Comparison of ENCODE assay signal across 3 fruit fly cellular contexts in the genomic region with DNA sequence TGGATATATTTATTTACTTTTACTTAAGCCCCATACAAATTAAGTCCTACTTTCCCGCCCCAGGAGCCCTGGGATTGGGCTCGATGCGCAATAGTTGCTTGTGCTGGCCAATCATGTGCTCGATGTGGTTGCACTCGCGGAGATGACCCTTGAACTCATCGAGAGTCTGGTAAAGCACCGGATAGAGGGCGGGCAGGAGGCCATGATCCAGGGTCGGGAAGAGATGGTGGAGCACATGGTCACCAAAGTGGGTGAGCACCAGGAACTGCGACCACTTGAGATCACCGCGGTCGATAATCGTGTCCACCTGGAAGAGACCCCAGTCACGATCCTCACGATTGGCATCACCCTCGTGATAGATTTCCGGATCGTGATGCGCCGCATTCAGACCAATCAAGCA.
TF ChIP-seq lines count a peak whose summit lies in the region.

No protein-coding gene starts in this region.

- no peak for TF ChIP-seq CTCF in whole organism, embryonic (GFP tag; optimal IDR thresholded peaks at IDR 0.05; lab: Kevin White, UChicago)

TF ChIP-seq in whole organism, adult, 20 proteins besides CTCF, POLR2A, EP300 and RAD21:
- TF ChIP-seq ovo (GFP tag; optimal IDR thresholded peaks at IDR 0.05; lab: Kevin White, UChicago) (no peak), kay (GFP tag; lab: Kevin White, UChicago; ENCODE audit: borderline replicate concordance) (peak; percentile 2), Hr96 (GFP tag; optimal IDR thresholded peaks at IDR 0.05; lab: Kevin White, UChicago) (no peak), Crg-1 (GFP tag; optimal IDR thresholded peaks at IDR 0.05; lab: Kevin White, UChicago) (no peak), tj (GFP tag; optimal IDR thresholded peaks at IDR 0.05; lab: Kevin White, UChicago) (no peak), cic (GFP tag; optimal IDR thresholded peaks at IDR 0.05; lab: Kevin White, UChicago) (no peak), bab1 (GFP tag; optimal IDR thresholded peaks at IDR 0.05; lab: Kevin White, UChicago) (no peak)

TF ChIP-seq in whole organism, embryonic, 481 proteins besides CTCF, POLR2A, EP300 and RAD21:
- no peak for TF ChIP-seq dm (GFP tag; optimal IDR thresholded peaks at IDR 0.05; lab: Kevin White, UChicago)
- TF ChIP-seq CG15269 (tag; optimal IDR thresholded peaks at IDR 0.05; lab: Kevin White, UChicago), result no peak
- TF ChIP-seq CG5245 (GFP tag; optimal IDR thresholded peaks at IDR 0.05; lab: Kevin White, UChicago), result no peak
- no peak for TF ChIP-seq Chrac-16 (GFP tag; optimal IDR thresholded peaks at IDR 0.05; lab: Kevin White, UChicago)
- no peak for TF ChIP-seq CG7928 (GFP tag; optimal IDR thresholded peaks at IDR 0.05; lab: Kevin White, UChicago)
- TF ChIP-seq seq (GFP tag; IDR thresholded peaks at IDR 0.05; lab: Robert Waterston, UW), result no peak
- no peak for TF ChIP-seq CG12391 (tag; optimal IDR thresholded peaks at IDR 0.05; lab: Kevin White, UChicago)
- no peak for TF ChIP-seq Abd-B (GFP tag; optimal IDR thresholded peaks at IDR 0.05; lab: Kevin White, UChicago)
- no peak for TF ChIP-seq CG18476 (GFP tag; optimal IDR thresholded peaks at IDR 0.05; lab: Kevin White, UChicago)
- TF ChIP-seq Jarid2 (GFP tag; optimal IDR thresholded peaks at IDR 0.05; lab: Kevin White, UChicago), result no peak
- no peak for TF ChIP-seq vnd (GFP tag; IDR thresholded peaks at IDR 0.05; lab: Robert Waterston, UW; ENCODE audit: partially characterized antibody)
- no peak for TF ChIP-seq odd (GFP tag; optimal IDR thresholded peaks at IDR 0.05; lab: Kevin White, UChicago)
- no peak for TF ChIP-seq CG4404 (GFP tag; IDR thresholded peaks at IDR 0.05; lab: Robert Waterston, UW)
- TF ChIP-seq Ets97D (GFP tag; optimal IDR thresholded peaks at IDR 0.05; lab: Kevin White, UChicago), result no peak
- TF ChIP-seq CG10979 (tag; optimal IDR thresholded peaks at IDR 0.05; lab: Kevin White, UChicago), result no peak
- 0 out of 2 replicates have a peak, but pooled peaks have one; percentile 7 for TF ChIP-seq Rfx (GFP tag; IDR thresholded peaks at IDR 0.05; lab: Robert Waterston, UW)
- no peak for TF ChIP-seq Hmr (GFP tag; optimal IDR thresholded peaks at IDR 0.05; lab: Kevin White, UChicago)
- TF ChIP-seq ci (GFP tag; IDR thresholded peaks at IDR 0.05; lab: Robert Waterston, UW), result no peak
- no peak for TF ChIP-seq ranshi (GFP tag; IDR thresholded peaks at IDR 0.05; lab: Robert Waterston, UW)
- TF ChIP-seq CG6254 (GFP tag; optimal IDR thresholded peaks at IDR 0.05; lab: Kevin White, UChicago), result no peak
- no peak for TF ChIP-seq CG11456 (GFP tag; IDR thresholded peaks at IDR 0.05; lab: Robert Waterston, UW)
- no peak for TF ChIP-seq D (optimal IDR thresholded peaks at IDR 0.05; lab: Kevin White, UChicago)
- TF ChIP-seq D (GFP tag; optimal IDR thresholded peaks at IDR 0.05; lab: Kevin White, UChicago), result no peak
- TF ChIP-seq CG11093 (GFP tag; IDR thresholded peaks at IDR 0.05; lab: Robert Waterston, UW), result no peak
- no peak for TF ChIP-seq toy (GFP tag; IDR thresholded peaks at IDR 0.05; lab: Robert Waterston, UW)
- no peak for TF ChIP-seq unc-4 (GFP tag; IDR thresholded peaks at IDR 0.05; lab: Robert Waterston, UW; ENCODE audit: partially characterized antibody)
- no peak for TF ChIP-seq scrt (GFP tag; optimal IDR thresholded peaks at IDR 0.05; lab: Kevin White, UChicago)
- TF ChIP-seq CG3847 (GFP tag; IDR thresholded peaks at IDR 0.05; lab: Robert Waterston, UW), result no peak
- TF ChIP-seq run (tag; optimal IDR thresholded peaks at IDR 0.05; lab: Kevin White, UChicago), result no peak
- TF ChIP-seq Nf-YA (GFP tag; IDR thresholded peaks at IDR 0.05; lab: Robert Waterston, UW), result no peak
- TF ChIP-seq pzg (GFP tag; optimal IDR thresholded peaks at IDR 0.05; lab: Kevin White, UChicago), result no peak
- no peak for TF ChIP-seq dysf (GFP tag; IDR thresholded peaks at IDR 0.05; lab: Robert Waterston, UW)
- TF ChIP-seq slbo (GFP tag; IDR thresholded peaks at IDR 0.05; lab: Robert Waterston, UW), result no peak
- TF ChIP-seq CG10959 (GFP tag; IDR thresholded peaks at IDR 0.05; lab: Robert Waterston, UW), result 0 out of 2 replicates have a peak, but pooled peaks have one; percentile 18
- 0 out of 2 replicates have a peak, but pooled peaks have one; percentile 7 for TF ChIP-seq CG14014 (GFP tag; IDR thresholded peaks at IDR 0.05; lab: Robert Waterston, UW)
- peak in 1 of 2 experiments; percentile 67 for TF ChIP-seq Hr78 (GFP tag; optimal IDR thresholded peaks at IDR 0.05; lab: Kevin White, UChicago)
- no peak for TF ChIP-seq emc (GFP tag; optimal IDR thresholded peaks at IDR 0.05; lab: Kevin White, UChicago)
- no peak for TF ChIP-seq CG16863 (GFP tag; optimal IDR thresholded peaks at IDR 0.05; lab: Kevin White, UChicago)
- TF ChIP-seq Atf6 (GFP tag; IDR thresholded peaks at IDR 0.05; lab: Robert Waterston, UW), result no peak
- peak; percentile 82 for TF ChIP-seq CG12769 (tag; optimal IDR thresholded peaks at IDR 0.05; lab: Kevin White, UChicago)

TF ChIP-seq in whole organism, prepupa, 60 proteins besides CTCF, POLR2A, EP300 and RAD21:
- no peak for TF ChIP-seq CG11294 (GFP tag; IDR thresholded peaks at IDR 0.05; lab: Robert Waterston, UW)
- TF ChIP-seq svp (GFP tag; lab: Kevin White, UChicago), result peak; percentile 53
